Fruit fly (Drosophila melanogaster) whole organism, embryonic: ENCODE results near the gene CG44836.
A peak's percentile ranks its signal among the peaks of the same experiment; 100 is the strongest.

ENCODE experiments used
- Aef1 ChIP-seq: fragments of 200-800 bp; sonication (Bioruptor generic); IDR thresholded peaks from 3 replicates; pipeline ENCODE4 v1.3.6; 2022; ENCODE audit warnings: missing biosample characterization, missing genetic modification characterization
- Atf-2 ChIP-seq: fragments of 200-800 bp; sonication (Bioruptor generic); optimal IDR thresholded peaks from 2 replicates; lab custom pipeline; 2016; ENCODE audit warnings: missing biosample characterization, missing genetic modification characterization
- Atf3 ChIP-seq: fragments of 200-800 bp; sonication (Bioruptor generic); optimal IDR thresholded peaks from 3 replicates; lab custom pipeline; 2016; ENCODE audit warnings: missing biosample characterization, missing genetic modification characterization
- Bgb ChIP-seq: fragments of 200-800 bp; sonication (Bioruptor generic); IDR thresholded peaks from 2 replicates; pipeline ENCODE4 v1.3.6; 2022; ENCODE audit warnings: missing biosample characterization, missing genetic modification characterization; ENCODE audit not compliant: partially characterized antibody
- Bteb2 ChIP-seq: fragments of 200-800 bp; sonication (Bioruptor generic); optimal IDR thresholded peaks from 2 replicates; lab custom pipeline; 2016; ENCODE audit warnings: missing biosample characterization, missing genetic modification characterization
- CG10147 ChIP-seq: fragments of 200-800 bp; sonication (Bioruptor generic); optimal IDR thresholded peaks from 2 replicates; lab custom pipeline; 2019; ENCODE audit warnings: missing biosample characterization, mild to moderate bottlenecking, missing genetic modification characterization, moderate library complexity
- CG11504 ChIP-seq: fragments of 200-800 bp; sonication (Bioruptor generic); optimal IDR thresholded peaks from 3 replicates; lab custom pipeline; 2019; ENCODE audit warnings: missing biosample characterization, mild to moderate bottlenecking, missing genetic modification characterization, moderate library complexity
- CG12071 ChIP-seq: fragments of 200-800 bp; sonication (Bioruptor generic); optimal IDR thresholded peaks from 3 replicates; lab custom pipeline; 2018; ENCODE audit warnings: missing biosample characterization, mild to moderate bottlenecking, missing genetic modification characterization
- CG14014 ChIP-seq: fragments of 200-800 bp; sonication (Bioruptor generic); IDR thresholded peaks from 2 replicates; pipeline ENCODE4 v1.3.6; 2022; ENCODE audit warnings: missing biosample characterization, missing genetic modification characterization
- CG16813 ChIP-seq: fragments of 200-800 bp; sonication (Bioruptor generic); IDR thresholded peaks from 3 replicates; pipeline ENCODE4 v1.3.6; 2022; ENCODE audit warnings: missing biosample characterization, missing genetic modification characterization; ENCODE audit not compliant: partially characterized antibody
- CG17186 ChIP-seq: fragments of 200-800 bp; sonication (Bioruptor generic); optimal IDR thresholded peaks from 3 replicates; lab custom pipeline; 2017; ENCODE audit warnings: missing biosample characterization, missing genetic modification reagents, missing genetic modification characterization
- CG17612 ChIP-seq: fragments of 200-800 bp; sonication (Bioruptor generic); IDR thresholded peaks from 2 replicates; pipeline ENCODE4 v1.3.6; 2022; ENCODE audit warnings: missing biosample characterization, missing genetic modification characterization
- CG18599 ChIP-seq: fragments of 200-800 bp; sonication (Bioruptor generic); optimal IDR thresholded peaks from 3 replicates; lab custom pipeline; 2017; ENCODE audit warnings: missing biosample characterization, missing genetic modification characterization, mild to moderate bottlenecking, moderate library complexity, missing genetic modification reagents
- CG18619 ChIP-seq: fragments of 200-800 bp; sonication (Bioruptor generic); optimal IDR thresholded peaks from 3 replicates; lab custom pipeline; 2017; ENCODE audit warnings: missing biosample characterization, mild to moderate bottlenecking, missing genetic modification characterization
- CG30403 ChIP-seq: fragments of 200-800 bp; sonication (Bioruptor generic); optimal IDR thresholded peaks from 3 replicates; lab custom pipeline; 2016; ENCODE audit warnings: missing biosample characterization, missing genetic modification characterization
- CG31365 ChIP-seq: fragments of 200-800 bp; sonication (Bioruptor generic); optimal IDR thresholded peaks from 2 replicates; lab custom pipeline; 2018; ENCODE audit warnings: missing biosample characterization, mild to moderate bottlenecking, missing genetic modification characterization
- CG33557 ChIP-seq: fragments of 200-800 bp; sonication (Bioruptor generic); optimal IDR thresholded peaks from 2 replicates; lab custom pipeline; 2019; ENCODE audit warnings: missing biosample characterization, mild to moderate bottlenecking, missing genetic modification characterization, moderate library complexity
- CG3407 ChIP-seq: fragments of 200-800 bp; sonication (Bioruptor generic); optimal IDR thresholded peaks from 2 replicates; lab custom pipeline; 2018; ENCODE audit warnings: missing biosample characterization, mild to moderate bottlenecking, missing genetic modification characterization
- CG3726 ChIP-seq: fragments of 200-800 bp; sonication (Bioruptor generic); IDR thresholded peaks from 3 replicates; pipeline ENCODE4, ENCODE4 v1.3.6; 2022; ENCODE audit warnings: missing biosample characterization, missing genetic modification characterization
- CG3847 ChIP-seq: fragments of 200-800 bp; sonication (Bioruptor generic); IDR thresholded peaks from 2 replicates; pipeline ENCODE4 v1.3.6; 2022; ENCODE audit warnings: missing biosample characterization, missing genetic modification characterization
- CG8359 ChIP-seq: fragments of 200-800 bp; sonication (Bioruptor generic); optimal IDR thresholded peaks from 2 replicates; lab custom pipeline; 2017; ENCODE audit warnings: missing biosample characterization, mild to moderate bottlenecking, missing genetic modification characterization, borderline replicate concordance
- CG8944 ChIP-seq: fragments of 200-800 bp; sonication (Bioruptor generic); optimal IDR thresholded peaks from 3 replicates; lab custom pipeline; 2016; ENCODE audit warnings: missing biosample characterization, missing genetic modification characterization
- D19A ChIP-seq: fragments of 200-800 bp; optimal IDR thresholded peaks from 3 replicates; lab custom pipeline; 2019; ENCODE audit warnings: missing biosample characterization, mild to moderate bottlenecking, missing genetic modification characterization, moderate library complexity
- E2f1 ChIP-seq: fragments of 200-800 bp; sonication (Bioruptor generic); IDR thresholded peaks from 2 replicates; pipeline ENCODE4 v1.3.6; 2022; ENCODE audit warnings: missing biosample characterization, missing genetic modification characterization
- E2f2 ChIP-seq: fragments of 200-800 bp; sonication (Bioruptor generic); IDR thresholded peaks from 2 replicates; pipeline ENCODE4 v1.3.6; 2022; ENCODE audit warnings: missing biosample characterization, missing genetic modification characterization
- Hand ChIP-seq: fragments of 200-800 bp; sonication (Bioruptor generic); optimal IDR thresholded peaks from 2 replicates; lab custom pipeline; 2017; ENCODE audit warnings: mild to moderate bottlenecking, missing biosample characterization, missing genetic modification reagents, missing genetic modification characterization
- HmgZ ChIP-seq: fragments of 200-800 bp; sonication (Bioruptor generic); optimal IDR thresholded peaks from 2 replicates; lab custom pipeline; 2018; ENCODE audit warnings: missing biosample characterization, mild to moderate bottlenecking, missing genetic modification characterization
- Ptx1 ChIP-seq: fragments of 200-800 bp; sonication (Bioruptor generic); IDR thresholded peaks from 2 replicates; pipeline ENCODE4 v1.3.6; 2022; ENCODE audit warnings: missing biosample characterization, missing genetic modification characterization
- Six4 ChIP-seq: fragments of 200-800 bp; sonication (Bioruptor generic); optimal IDR thresholded peaks from 2 replicates; lab custom pipeline; 2016; ENCODE audit warnings: missing biosample characterization, missing genetic modification characterization
- Taf1 ChIP-seq: fragments of 200-800 bp; sonication (Bioruptor generic); IDR thresholded peaks from 2 replicates; pipeline ENCODE4 v1.3.6; 2022; ENCODE audit warnings: missing biosample characterization, missing genetic modification characterization
- disco-r ChIP-seq: fragments of 200-800 bp; sonication (Bioruptor generic); optimal IDR thresholded peaks from 2 replicates; lab custom pipeline; 2016; ENCODE audit warnings: missing biosample characterization, missing genetic modification characterization
- emc ChIP-seq: fragments of 200-800 bp; sonication (Bioruptor generic); optimal IDR thresholded peaks from 2 replicates; lab custom pipeline; 2016; ENCODE audit warnings: missing biosample characterization, missing genetic modification characterization
- ems ChIP-seq: fragments of 200-800 bp; sonication (Bioruptor generic); optimal IDR thresholded peaks from 3 replicates; lab custom pipeline; 2016; ENCODE audit warnings: missing biosample characterization, missing genetic modification characterization
- exex ChIP-seq: fragments of 200-800 bp; sonication (Bioruptor generic); optimal IDR thresholded peaks from 4 replicates; lab custom pipeline; 2018; ENCODE audit warnings: missing biosample characterization, mild to moderate bottlenecking, missing genetic modification characterization, moderate library complexity
- gem ChIP-seq: fragments of 200-800 bp; sonication (Bioruptor generic); optimal IDR thresholded peaks from 2 replicates; lab custom pipeline; 2019; ENCODE audit warnings: missing biosample characterization, mild to moderate bottlenecking, missing genetic modification characterization, moderate library complexity
- grau ChIP-seq: fragments of 200-800 bp; optimal IDR thresholded peaks from 3 replicates; lab custom pipeline; 2019; ENCODE audit warnings: missing biosample characterization, mild to moderate bottlenecking, missing genetic modification characterization, moderate library complexity
- her ChIP-seq: fragments of 200-800 bp; sonication (Bioruptor generic); optimal IDR thresholded peaks from 2 replicates; lab custom pipeline; 2016; ENCODE audit warnings: missing biosample characterization, missing genetic modification characterization
- hkb ChIP-seq, 2 experiments: fragments of 200-800 bp in 1 of 2; fragments of >200 bp in 1 of 2; sonication (Bioruptor generic) in 1 of 2; IDR thresholded peaks in 1 of 2; optimal IDR thresholded peaks in 1 of 2; 2 replicates each; pipeline versions ENCODE4 v1.3.6 to Lab custom; 2017 to 2022; ENCODE audit warnings: missing biosample characterization in 1 of 2, missing genetic modification characterization in 1 of 2
- jigr1 ChIP-seq: fragments of 200-800 bp; sonication (Bioruptor generic); IDR thresholded peaks from 3 replicates; pipeline ENCODE4 v1.3.6; 2022; ENCODE audit warnings: missing biosample characterization, missing genetic modification characterization
- luna ChIP-seq: fragments of 200-800 bp; sonication (Bioruptor generic); optimal IDR thresholded peaks from 2 replicates; lab custom pipeline; 2016; ENCODE audit warnings: missing biosample characterization, missing genetic modification characterization
- odd ChIP-seq: fragments of 200-800 bp; sonication (Bioruptor generic); optimal IDR thresholded peaks from 2 replicates; lab custom pipeline; 2017; ENCODE audit warnings: missing biosample characterization, mild to moderate bottlenecking, missing genetic modification characterization
- onecut ChIP-seq: fragments of 200-800 bp; sonication (Bioruptor generic); IDR thresholded peaks from 2 replicates; pipeline ENCODE4 v1.3.6; 2022; ENCODE audit warnings: missing biosample characterization, missing genetic modification characterization
- otp ChIP-seq: fragments of 200-800 bp; sonication (Bioruptor generic); IDR thresholded peaks from 3 replicates; pipeline ENCODE4, ENCODE4 v1.3.6; 2022; ENCODE audit warnings: missing biosample characterization, missing genetic modification characterization
- pum ChIP-seq: fragments of 200-800 bp; sonication (Bioruptor generic); optimal IDR thresholded peaks from 2 replicates; lab custom pipeline; 2016; ENCODE audit warnings: missing biosample characterization, missing genetic modification characterization
- sna ChIP-seq: fragments of 200-800 bp; sonication (Bioruptor generic); IDR thresholded peaks from 2 replicates; pipeline ENCODE4 v1.3.6; 2022; ENCODE audit warnings: missing biosample characterization, missing genetic modification characterization; ENCODE audit not compliant: partially characterized antibody
- tin ChIP-seq: fragments of 200-800 bp; sonication (Bioruptor generic); optimal IDR thresholded peaks from 3 replicates; lab custom pipeline; 2016; ENCODE audit warnings: missing biosample characterization, missing genetic modification characterization
- unpg ChIP-seq: fragments of 200-800 bp; sonication (Bioruptor generic); optimal IDR thresholded peaks from 3 replicates; lab custom pipeline; 2018; ENCODE audit warnings: missing biosample characterization, mild to moderate bottlenecking, missing genetic modification characterization, moderate library complexity
- vfl ChIP-seq: fragments of 200-800 bp; sonication (Bioruptor generic); optimal IDR thresholded peaks from 2 replicates; lab custom pipeline; 2016; ENCODE audit warnings: missing biosample characterization, missing genetic modification characterization
- vnd ChIP-seq: fragments of 200-800 bp; sonication (Bioruptor generic); IDR thresholded peaks from 3 replicates; pipeline ENCODE4 v1.3.6; 2022; ENCODE audit warnings: missing biosample characterization, missing genetic modification characterization; ENCODE audit not compliant: partially characterized antibody
- yki ChIP-seq: fragments of >200 bp; optimal IDR thresholded peaks from 3 replicates; lab custom pipeline; 2018
- zen2 ChIP-seq: fragments of 200-800 bp; sonication (Bioruptor generic); IDR thresholded peaks from 3 replicates; pipeline ENCODE4 v1.3.6; 2022; ENCODE audit warnings: missing biosample characterization, missing genetic modification characterization; ENCODE audit not compliant: partially characterized antibody

CG44836 gene

dm6 chr3L:16411566-16411965, 11.5 kb upstream of the CG44836 start, which contains the start of gene fax (continued):
- TF ChIP-seq otp (GFP tag; lab: Robert Waterston, UW): peak; percentile 44; the same call in 1 of the 3 replicates
- TF ChIP-seq Bgb (GFP tag; lab: Robert Waterston, UW): peak; percentile 56; the same call in 1 of the 2 replicates
- TF ChIP-seq Bteb2: no peak
- TF ChIP-seq vfl (GFP tag; lab: Kevin White, UChicago): no peak
- TF ChIP-seq zen2 (GFP tag; lab: Robert Waterston, UW): no peak
- no peak for TF ChIP-seq CG3847
- TF ChIP-seq Six4: peak; percentile 58
- TF ChIP-seq exex (tag; lab: Kevin White, UChicago): no peak
- 0 out of 2 replicates have a peak, but pooled peaks have one; percentile 46 for TF ChIP-seq sna (GFP tag; lab: Robert Waterston, UW)
- TF ChIP-seq CG16813: 0 out of 3 replicates have a peak, but pooled peaks have one; percentile 8
- TF ChIP-seq gem (tag; lab: Kevin White, UChicago): no peak
- peak; percentile 26 for TF ChIP-seq CG12071 (GFP tag; lab: Kevin White, UChicago)
- no peak for TF ChIP-seq CG10147 (GFP tag; lab: Kevin White, UChicago)
- TF ChIP-seq HmgZ (tag; lab: Kevin White, UChicago): no peak
- no peak for TF ChIP-seq luna (GFP tag; lab: Kevin White, UChicago)
- TF ChIP-seq D19A (tag; lab: Kevin White, UChicago): no peak
- peak; percentile 59 for TF ChIP-seq CG31365 (tag; lab: Kevin White, UChicago)
- TF ChIP-seq odd (GFP tag; lab: Kevin White, UChicago): peak; percentile 23
- no peak for TF ChIP-seq Taf1 (GFP tag; lab: Robert Waterston, UW)
- TF ChIP-seq CG3726 (GFP tag; lab: Robert Waterston, UW): no peak
- peak; percentile 19 for TF ChIP-seq CG33557 (GFP tag; lab: Kevin White, UChicago)
- no peak for TF ChIP-seq disco-r (GFP tag; lab: Kevin White, UChicago)
- no peak for TF ChIP-seq vnd (GFP tag; lab: Robert Waterston, UW)
- no peak for TF ChIP-seq hkb (optimal IDR thresholded peaks at IDR 0.05; lab: Kevin White, UChicago)
- peak; percentile 44; the same call in 1 of the 2 replicates for TF ChIP-seq hkb (GFP tag; IDR thresholded peaks at IDR 0.05; lab: Robert Waterston, UW)
- TF ChIP-seq Aef1 (GFP tag; lab: Robert Waterston, UW): no peak
- no peak for TF ChIP-seq Hand (GFP tag; lab: Kevin White, UChicago)
- TF ChIP-seq CG18619 (GFP tag; lab: Kevin White, UChicago): peak; percentile 2
- TF ChIP-seq ems (GFP tag; lab: Kevin White, UChicago): no peak
- peak; percentile 29 for TF ChIP-seq grau (tag; lab: Kevin White, UChicago)
- no peak for TF ChIP-seq CG3407 (GFP tag; lab: Kevin White, UChicago)
- TF ChIP-seq CG18599 (GFP tag; lab: Kevin White, UChicago): peak; percentile 48
- TF ChIP-seq Ptx1 (GFP tag; lab: Robert Waterston, UW): no peak
- no peak for TF ChIP-seq CG8359
- no peak for TF ChIP-seq Atf3
- TF ChIP-seq onecut (GFP tag; lab: Robert Waterston, UW): peak; percentile 33; the same call in 1 of the 2 replicates
- peak; percentile 16 for TF ChIP-seq unpg (GFP tag; lab: Kevin White, UChicago)
- TF ChIP-seq yki (lab: Kevin White, UChicago): peak; percentile 45
- no peak for TF ChIP-seq pum
- no peak for TF ChIP-seq Atf-2 (GFP tag; lab: Kevin White, UChicago)
- TF ChIP-seq CG17612 (GFP tag; lab: Robert Waterston, UW): no peak
- no peak for TF ChIP-seq emc (GFP tag; lab: Kevin White, UChicago)
- TF ChIP-seq CG11504: no peak
- TF ChIP-seq CG14014 (GFP tag; lab: Robert Waterston, UW): no peak
- TF ChIP-seq tin: no peak
- TF ChIP-seq jigr1 (GFP tag; lab: Robert Waterston, UW): no peak; the same call in 2 of the 3 replicates
- peak; percentile 79 for TF ChIP-seq E2f2 (GFP tag; lab: Robert Waterston, UW)
- TF ChIP-seq her (GFP tag; lab: Kevin White, UChicago): peak; percentile 56
- peak; percentile 60 for TF ChIP-seq CG17186 (GFP tag; lab: Kevin White, UChicago)
- no peak for TF ChIP-seq CG30403 (GFP tag; lab: Kevin White, UChicago)
- TF ChIP-seq CG8944 (GFP tag; lab: Kevin White, UChicago): no peak
- TF ChIP-seq E2f1 (GFP tag; lab: Robert Waterston, UW): no peak
